Worm (Caenorhabditis elegans): ENCODE data around the gene npr-16.

DNA sequence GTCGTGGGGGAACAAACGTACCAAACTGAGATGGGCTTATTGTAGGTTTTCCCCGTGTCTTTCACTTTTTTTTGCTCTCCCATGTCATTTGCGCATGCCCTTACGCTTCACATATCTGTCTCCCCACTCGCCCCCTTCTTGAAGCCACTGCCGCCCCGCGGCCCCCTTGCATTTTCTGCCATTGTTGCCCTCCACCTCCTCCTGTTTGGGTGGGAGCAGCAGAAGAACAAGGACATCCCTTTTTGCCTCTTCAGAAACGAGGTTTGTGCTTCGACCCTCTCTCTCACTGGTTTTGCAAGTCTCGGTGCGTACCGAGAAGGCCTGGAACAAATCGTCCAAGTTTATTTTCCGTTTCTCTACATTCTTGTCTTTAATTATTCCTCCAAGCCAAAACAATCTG is 35.5 kb downstream of the npr-16 start:
- TF ChIP-seq lin-35 (GFP tag; optimal IDR thresholded peaks at IDR 0.05) (no peak), ztf-25 (GFP tag; IDR thresholded peaks at IDR 0.05) (no peak), somi-1 (GFP tag; optimal IDR thresholded peaks at IDR 0.05) (no peak), Y95B8A.8 (GFP tag; IDR thresholded peaks at IDR 0.05) (no peak), akir-1 (GFP tag; optimal IDR thresholded peaks at IDR 0.05) (no peak), ceh-91 (GFP tag; IDR thresholded peaks at IDR 0.05) (no peak)

Measured in whole organism, young adult.